Worm (Caenorhabditis elegans) whole organism, L1 larva: ENCODE measurements around the gene T07H3.7.

Experiments
- C34B4.2 ChIP-seq: sonication (generic microtip); optimal IDR thresholded peaks from 2 replicates; lab custom pipeline; 2017; ENCODE audit warnings: mild to moderate bottlenecking, missing genetic modification characterization, missing compliant biosample characterization
- F16B12.6 ChIP-seq: fragments of 150-350 bp; optimal IDR thresholded peaks from 2 replicates; lab custom pipeline; 2014; ENCODE audit warnings: missing biosample characterization, missing genetic modification characterization
- aly-2 ChIP-seq: fragments of 150-350 bp; optimal IDR thresholded peaks from 2 replicates; lab custom pipeline; 2014; ENCODE audit warnings: missing biosample characterization, missing genetic modification characterization
- blmp-1 ChIP-seq: fragments of 150-350 bp; optimal IDR thresholded peaks from 2 replicates; lab custom pipeline; 2014; ENCODE audit warnings: missing biosample characterization, missing genetic modification characterization
- ceh-63 ChIP-seq: fragments of 200-800 bp; sonication (Bioruptor generic); optimal IDR thresholded peaks from 2 replicates; lab custom pipeline; 2018; ENCODE audit warnings: mild to moderate bottlenecking, missing genetic modification characterization, missing compliant biosample characterization
- ces-1 ChIP-seq: fragments of 150-350 bp; optimal IDR thresholded peaks from 2 replicates; lab custom pipeline; 2014; ENCODE audit warnings: missing biosample characterization, missing genetic modification reagents, missing genetic modification characterization
- dpl-1 ChIP-seq, 3 experiments: fragments of 150-350 bp in 2 of 3; sonication (generic microtip) in 1 of 3; optimal IDR thresholded peaks; 2 replicates each; lab custom pipeline; 2014 to 2017; ENCODE audit warnings: missing biosample characterization in 3 of 3, missing genetic modification characterization in 3 of 3, missing genetic modification reagents in 3 of 3
- dsc-1 ChIP-seq: sonication (generic microtip); optimal IDR thresholded peaks from 2 replicates; lab custom pipeline; 2016; ENCODE audit warnings: mild to moderate bottlenecking, missing genetic modification characterization, missing compliant biosample characterization
- egl-13 ChIP-seq: sonication (generic microtip); optimal IDR thresholded peaks from 2 replicates; lab custom pipeline; 2016; ENCODE audit warnings: missing genotype, missing genetic modification reagents, missing genetic modification characterization, missing compliant biosample characterization
- egl-27 ChIP-seq, 2 experiments: fragments of 150-350 bp in 1 of 2; sonication (generic microtip); optimal IDR thresholded peaks; 3 replicates each; lab custom pipeline; 2017 to 2018; ENCODE audit warnings: missing biosample characterization in 2 of 2, missing genetic modification characterization in 2 of 2, missing genetic modification reagents in 2 of 2
- elt-2 ChIP-seq: sonication (generic microtip); optimal IDR thresholded peaks from 2 replicates; lab custom pipeline; 2016; ENCODE audit warnings: missing genetic modification characterization, mild to moderate bottlenecking, inconsistent platforms, missing compliant biosample characterization, missing genetic modification reagents
- ets-5 ChIP-seq: fragments of 200-800 bp; sonication (Bioruptor generic); IDR thresholded peaks from 2 replicates; pipeline ENCODE4 v1.3.6; 2022; ENCODE audit warnings: missing genetic modification characterization, missing compliant biosample characterization
- hlh-17 ChIP-seq: fragments of 200-800 bp; sonication (Bioruptor generic); optimal IDR thresholded peaks from 2 replicates; lab custom pipeline; 2018; ENCODE audit warnings: missing genetic modification characterization, mild to moderate bottlenecking, missing compliant biosample characterization, moderate library complexity, borderline replicate concordance
- hlh-4 ChIP-seq: sonication (generic microtip); optimal IDR thresholded peaks from 2 replicates; lab custom pipeline; 2016; ENCODE audit warnings: mild to moderate bottlenecking, missing genetic modification characterization, missing compliant biosample characterization
- isw-1 ChIP-seq: fragments of 200-800 bp; sonication (Bioruptor generic); IDR thresholded peaks from 2 replicates; pipeline ENCODE4 v1.3.6; 2022; ENCODE audit warnings: missing genetic modification characterization, missing compliant biosample characterization
- jun-1 ChIP-seq: fragments of 150-350 bp; optimal IDR thresholded peaks from 2 replicates; lab custom pipeline; 2014; ENCODE audit warnings: missing biosample characterization, missing genetic modification reagents, missing genetic modification characterization
- lin-35 ChIP-seq, 2 experiments: fragments of 150-350 bp; optimal IDR thresholded peaks; 2 replicates each; lab custom pipeline; 2014; ENCODE audit warnings: missing biosample characterization in 2 of 2, missing genetic modification characterization in 2 of 2, missing genetic modification reagents in 2 of 2
- mdl-1 ChIP-seq, 2 experiments: fragments of 150-350 bp; optimal IDR thresholded peaks; 2 replicates each; lab custom pipeline; 2014 to 2017; ENCODE audit warnings: missing biosample characterization in 2 of 2, missing genetic modification characterization in 2 of 2, inconsistent platforms in 1 of 2
- mep-1 ChIP-seq: fragments of 150-350 bp; optimal IDR thresholded peaks from 2 replicates; lab custom pipeline; 2014; ENCODE audit warnings: missing biosample characterization, missing genetic modification characterization
- nhr-11 ChIP-seq: fragments of 150-350 bp; optimal IDR thresholded peaks from 2 replicates; lab custom pipeline; 2014; ENCODE audit warnings: missing biosample characterization, missing genetic modification characterization
- nhr-12 ChIP-seq: sonication (generic microtip); optimal IDR thresholded peaks from 2 replicates; lab custom pipeline; 2017; ENCODE audit warnings: missing biosample characterization, missing genetic modification characterization
- nhr-20 ChIP-seq: sonication (generic microtip); optimal IDR thresholded peaks from 2 replicates; lab custom pipeline; 2016; ENCODE audit warnings: mild to moderate bottlenecking, missing genetic modification characterization, missing compliant biosample characterization
- nhr-76 ChIP-seq: sonication (generic microtip); optimal IDR thresholded peaks from 2 replicates; lab custom pipeline; 2017; ENCODE audit warnings: missing biosample characterization, missing genetic modification characterization
- nhr-84 ChIP-seq: sonication (generic microtip); optimal IDR thresholded peaks from 2 replicates; lab custom pipeline; 2017; ENCODE audit warnings: missing biosample characterization, missing genetic modification characterization
- pag-3 ChIP-seq: sonication (generic microtip); optimal IDR thresholded peaks from 2 replicates; lab custom pipeline; 2017; ENCODE audit warnings: missing genetic modification characterization, mild to moderate bottlenecking, missing compliant biosample characterization, antibody characterized with exemption, borderline replicate concordance; ENCODE audit not compliant: insufficient read depth
- pqm-1 ChIP-seq: sonication (generic microtip); optimal IDR thresholded peaks from 3 replicates; lab custom pipeline; 2017; ENCODE audit warnings: missing biosample characterization, missing genetic modification characterization
- rnt-1 ChIP-seq: sonication (generic microtip); optimal IDR thresholded peaks from 2 replicates; lab custom pipeline; 2016; ENCODE audit warnings: mild to moderate bottlenecking, missing genetic modification characterization, moderate library complexity, missing compliant biosample characterization
- sox-4 ChIP-seq: sonication (generic microtip); optimal IDR thresholded peaks from 2 replicates; lab custom pipeline; 2016; ENCODE audit warnings: missing genetic modification characterization, missing compliant biosample characterization
- sptf-1 ChIP-seq: fragments of 150-350 bp; optimal IDR thresholded peaks from 2 replicates; lab custom pipeline; 2014; ENCODE audit warnings: missing biosample characterization, missing genetic modification characterization
- sup-37 ChIP-seq: fragments of 200-800 bp; sonication (Bioruptor generic); optimal IDR thresholded peaks from 2 replicates; lab custom pipeline; 2018; ENCODE audit warnings: mild to moderate bottlenecking, missing genetic modification characterization, missing compliant biosample characterization
- unc-30 ChIP-seq: sonication (generic microtip); optimal IDR thresholded peaks from 2 replicates; lab custom pipeline; 2017; ENCODE audit warnings: missing biosample characterization, missing genetic modification characterization
- unc-62 ChIP-seq: fragments of 150-350 bp; optimal IDR thresholded peaks from 2 replicates; lab custom pipeline; 2014; ENCODE audit warnings: missing biosample characterization, missing genetic modification reagents, missing genetic modification characterization
- unc-86 ChIP-seq: sonication (generic microtip); optimal IDR thresholded peaks from 2 replicates; lab custom pipeline; 2016; ENCODE audit warnings: missing genetic modification characterization, missing compliant biosample characterization
- unc-98 ChIP-seq: fragments of 200-800 bp; sonication (Bioruptor generic); IDR thresholded peaks from 2 replicates; pipeline ENCODE4 v1.3.6; 2022; ENCODE audit warnings: missing genetic modification characterization, missing compliant biosample characterization
- vab-15 ChIP-seq: sonication (generic microtip); optimal IDR thresholded peaks from 2 replicates; lab custom pipeline; 2017; ENCODE audit warnings: missing genotype, mild to moderate bottlenecking, missing genetic modification characterization, missing compliant biosample characterization
- xbp-1 ChIP-seq: sonication (generic microtip); optimal IDR thresholded peaks from 2 replicates; lab custom pipeline; 2016; ENCODE audit warnings: missing genetic modification characterization, missing compliant biosample characterization
- zip-4 ChIP-seq: fragments of 200-800 bp; sonication (Bioruptor generic); optimal IDR thresholded peaks from 2 replicates; lab custom pipeline; 2018; ENCODE audit warnings: mild to moderate bottlenecking, missing genetic modification characterization, moderate library complexity, missing compliant biosample characterization

Gene T07H3.7

DNA sequence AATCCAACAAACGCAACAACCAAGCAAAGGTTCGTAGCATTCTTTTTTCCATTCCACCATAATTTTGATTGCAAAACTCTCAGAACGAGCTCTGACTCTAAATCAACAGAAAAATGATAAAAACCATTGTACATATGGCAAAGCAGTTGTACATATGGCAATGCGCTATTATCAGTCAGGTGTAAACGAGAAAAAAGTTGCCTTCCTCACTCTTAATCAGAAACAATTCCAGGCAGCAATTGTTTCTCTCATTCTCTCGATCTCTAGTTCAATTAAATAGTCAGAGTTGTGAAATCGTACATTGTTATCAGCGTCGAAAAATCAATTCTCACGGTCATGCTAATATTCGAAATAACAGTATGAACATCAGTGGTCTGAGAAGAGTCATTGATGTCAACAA lies 32.0 kb upstream of the T07H3.7 start:
- no peak for TF ChIP-seq unc-86 (tag; lab: Kevin White, UChicago)
- no peak for TF ChIP-seq sup-37
- TF ChIP-seq lin-35 (GFP tag; optimal IDR thresholded peaks at IDR 0.05; lab: Kevin White, UChicago) = peak in 1 of 2 experiments; percentile 32
- TF ChIP-seq sptf-1 (tag; lab: Kevin White, UChicago) = no peak
- TF ChIP-seq unc-30 (tag; lab: Kevin White, UChicago) = no peak
- TF ChIP-seq ces-1 (GFP tag; lab: Kevin White, UChicago) = no peak
- no peak for TF ChIP-seq nhr-84
- peak; percentile 44 for TF ChIP-seq jun-1 (tag; lab: Kevin White, UChicago)
- TF ChIP-seq xbp-1 (tag; lab: Kevin White, UChicago) = no peak
- TF ChIP-seq hlh-4 (tag; lab: Kevin White, UChicago) = no peak
- no peak for TF ChIP-seq dpl-1 (GFP tag; optimal IDR thresholded peaks at IDR 0.05; lab: Kevin White, UChicago)
- TF ChIP-seq unc-98 (GFP tag; lab: Robert Waterston, UW) = no peak
- TF ChIP-seq nhr-12 (tag; lab: Kevin White, UChicago) = no peak
- TF ChIP-seq mep-1 (tag; lab: Kevin White, UChicago) = no peak
- peak; percentile 90 for TF ChIP-seq elt-2 (tag; lab: Kevin White, UChicago)

DNA sequence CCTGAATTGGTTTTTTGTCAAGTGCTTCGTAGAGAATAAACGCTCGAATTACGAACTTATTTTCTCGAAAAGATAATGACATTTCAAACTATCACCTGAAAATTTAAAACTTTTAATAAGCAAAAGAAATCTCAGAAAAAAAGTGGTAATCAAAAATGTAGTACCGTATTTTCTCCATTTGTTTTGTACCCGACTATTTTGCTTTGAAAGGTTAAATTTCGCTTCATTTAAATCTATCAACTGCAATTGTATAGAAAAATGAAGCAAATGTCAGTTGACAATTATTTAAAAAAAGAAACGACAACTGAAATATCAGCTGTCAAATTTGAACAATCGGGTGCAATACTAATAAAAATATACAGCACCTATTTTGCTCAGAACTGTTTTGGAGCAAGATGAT lies 31.4 kb upstream of the T07H3.7 start, which contains the start of gene fbxa-158:
fbxa-158 (minus strand) TSS at position 101 of the 400 bp plus-strand sequence.
- TF ChIP-seq nhr-11 (tag; lab: Kevin White, UChicago) = no peak
- no peak for TF ChIP-seq sup-37
- no peak for TF ChIP-seq aly-2

DNA sequence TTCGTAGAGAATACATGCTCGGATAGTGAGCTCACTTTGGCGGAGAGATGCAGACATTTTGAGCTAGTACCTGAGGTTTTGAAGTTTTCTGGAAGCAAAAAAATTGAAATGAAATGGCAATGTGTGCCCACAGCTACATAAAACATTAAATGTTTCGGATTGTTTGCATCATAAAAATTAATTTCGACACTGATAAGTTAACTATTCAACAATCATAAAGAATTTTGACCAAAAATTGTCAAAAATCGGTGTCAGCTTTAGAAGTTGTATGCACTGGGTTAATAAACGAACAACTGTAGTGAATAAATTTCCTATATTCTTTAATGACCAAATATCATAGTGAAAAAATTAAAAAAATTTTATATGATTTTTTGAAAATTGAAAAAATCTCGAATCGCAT lies 29.2 kb upstream of the T07H3.7 start, which contains the start of gene fbxa-166:
fbxa-166 (minus strand) TSS at position 101 of the 400 bp plus-strand sequence.
- TF ChIP-seq sup-37 = no peak
- no peak for TF ChIP-seq pqm-1 (tag; lab: Kevin White, UChicago)
- TF ChIP-seq dsc-1 (tag; lab: Kevin White, UChicago) = no peak
- TF ChIP-seq xbp-1 (tag; lab: Kevin White, UChicago) = no peak
- no peak for TF ChIP-seq sox-4 (tag; lab: Kevin White, UChicago)
- TF ChIP-seq ets-5 = no peak
- TF ChIP-seq mdl-1 (tag; optimal IDR thresholded peaks at IDR 0.05; lab: Kevin White, UChicago) = no peak
- TF ChIP-seq pag-3 (tag; lab: Kevin White, UChicago) = no peak
- no peak for TF ChIP-seq rnt-1 (tag; lab: Kevin White, UChicago)
- no peak for TF ChIP-seq unc-30 (tag; lab: Kevin White, UChicago)
- no peak for TF ChIP-seq blmp-1 (tag; lab: Kevin White, UChicago)
- TF ChIP-seq C34B4.2 (tag; lab: Kevin White, UChicago) = no peak
- no peak for TF ChIP-seq zip-4 (GFP tag; lab: Kevin White, UChicago)
- no peak for TF ChIP-seq hlh-17
- TF ChIP-seq unc-62 (GFP tag; lab: Kevin White, UChicago) = no peak

DNA sequence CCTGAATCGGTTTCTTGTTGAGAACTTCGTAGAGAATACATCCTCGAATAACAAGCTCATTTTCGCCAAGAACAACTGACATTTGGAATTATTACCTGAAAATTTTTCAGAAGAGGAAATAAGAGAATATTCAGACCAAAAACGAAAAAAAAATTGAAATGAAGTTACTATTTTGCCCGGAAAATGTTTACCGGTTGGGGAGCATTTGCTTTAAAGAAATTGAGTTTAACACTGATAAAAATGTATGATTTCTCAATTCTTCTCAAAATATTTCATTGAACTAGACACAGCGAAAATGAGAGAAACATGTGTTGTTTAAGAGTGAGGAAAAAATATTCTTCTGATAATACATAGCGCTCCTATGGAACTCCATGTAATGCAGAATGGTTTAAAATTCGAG lies 26.6 kb upstream of the T07H3.7 start, which contains the start of gene fbxa-165:
fbxa-165 (minus strand) TSS at position 101 of the 400 bp plus-strand sequence.
- no peak for TF ChIP-seq nhr-12 (tag; lab: Kevin White, UChicago)
- TF ChIP-seq vab-15 (tag; lab: Kevin White, UChicago) = no peak
- no peak for TF ChIP-seq ceh-63
- TF ChIP-seq mep-1 (tag; lab: Kevin White, UChicago) = no peak
- no peak for TF ChIP-seq xbp-1 (tag; lab: Kevin White, UChicago)
- no peak for TF ChIP-seq egl-13 (tag; lab: Kevin White, UChicago)
- no peak for TF ChIP-seq nhr-11 (tag; lab: Kevin White, UChicago)
- no peak for TF ChIP-seq nhr-20 (tag; lab: Kevin White, UChicago)
- TF ChIP-seq nhr-76 (tag; lab: Kevin White, UChicago) = no peak
- TF ChIP-seq F16B12.6 (tag; lab: Kevin White, UChicago) = no peak
- no peak for TF ChIP-seq egl-27 (tag; optimal IDR thresholded peaks at IDR 0.05; lab: Kevin White, UChicago)
- no peak for TF ChIP-seq isw-1 (GFP tag; lab: Robert Waterston, UW)
- TF ChIP-seq, all 84 proteins: peak for 0
